Worm (Caenorhabditis elegans) whole organism, L2 larva: ENCODE measurements around the gene rnh-1.1.

Experiments
- lin-39 ChIP-seq: fragments of 150-350 bp; optimal IDR thresholded peaks from 2 replicates; lab custom pipeline; 2014; ENCODE audit warnings: missing biosample characterization, missing genetic modification reagents, missing genetic modification characterization
- nhr-12 ChIP-seq: fragments of 150-350 bp; optimal IDR thresholded peaks from 2 replicates; lab custom pipeline; 2014; ENCODE audit warnings: missing biosample characterization, missing genetic modification characterization
- snpc-4 ChIP-seq: fragments of 150-350 bp; optimal IDR thresholded peaks from 2 replicates; lab custom pipeline; 2014; ENCODE audit warnings: missing biosample characterization, missing genetic modification characterization
- unc-62 ChIP-seq: fragments of 150-350 bp; optimal IDR thresholded peaks from 2 replicates; lab custom pipeline; 2014; ENCODE audit warnings: missing biosample characterization, missing genetic modification reagents, missing genetic modification characterization

DNA sequence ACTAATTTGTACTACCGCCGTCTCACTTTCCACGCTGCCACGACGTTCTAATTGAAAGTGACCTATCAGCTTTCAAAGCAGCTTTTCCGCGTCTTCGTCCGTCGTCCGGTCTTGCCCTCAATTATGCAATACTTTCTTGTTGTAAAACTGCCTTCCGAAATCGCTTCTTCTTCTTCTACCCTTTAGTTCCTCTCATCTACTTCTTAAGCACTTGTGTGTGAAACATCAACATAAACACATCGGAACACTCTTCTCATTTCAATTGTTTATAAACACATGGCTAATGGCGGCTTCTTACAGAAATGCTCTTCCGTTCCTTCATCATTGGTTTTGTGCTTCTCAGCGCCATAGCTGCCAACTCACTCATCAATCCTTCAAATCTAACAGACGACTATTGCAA, 44.8 kb downstream of the rnh-1.1 start, which contains the start of gene F35D2.3:
- TF ChIP-seq lin-39 (tag; lab: Kevin White, UChicago) (no peak), unc-62 (GFP tag; lab: Kevin White, UChicago) (no peak), snpc-4 (tag; lab: Kevin White, UChicago) (no peak), nhr-12 (tag; lab: Kevin White, UChicago) (no peak)
